Worm (Caenorhabditis elegans): ENCODE results near the gene C45H4.18.

DNA sequence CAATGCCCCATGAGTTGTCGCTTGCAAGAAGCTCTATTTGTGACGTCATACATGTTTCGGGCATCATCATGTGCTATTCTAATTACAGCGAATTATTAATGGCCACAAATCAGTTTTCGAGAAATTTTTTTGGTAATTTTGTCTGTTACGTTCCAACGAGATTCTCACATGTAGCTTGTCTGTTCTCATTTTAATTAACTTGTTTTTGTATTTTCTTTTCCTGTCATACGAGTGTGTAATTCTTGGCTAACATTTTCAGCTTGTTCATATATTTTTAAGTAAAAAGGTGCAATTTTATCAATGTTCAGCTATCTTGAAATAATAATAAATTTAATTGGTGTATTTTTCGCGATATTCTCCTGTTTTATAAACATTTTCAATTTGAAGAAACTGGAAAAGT is 20.1 kb upstream of the C45H4.18 start, which contains the start of gene srbc-21:
- no peak for TF ChIP-seq ceh-9 (tag; optimal IDR thresholded peaks at IDR 0.05)
- TF ChIP-seq nhr-23 (tag; optimal IDR thresholded peaks at IDR 0.05): no peak
- TF ChIP-seq nhr-12 (tag; optimal IDR thresholded peaks at IDR 0.05): no peak
- TF ChIP-seq pha-4 (tag; optimal IDR thresholded peaks at IDR 0.05): no peak
- TF ChIP-seq ama-1 (optimal IDR thresholded peaks at IDR 0.05): no peak
- TF ChIP-seq elt-3 (tag; optimal IDR thresholded peaks at IDR 0.05): no peak
- no peak for TF ChIP-seq nhr-77 (tag; optimal IDR thresholded peaks at IDR 0.05)
- no peak for TF ChIP-seq nhr-67 (tag; optimal IDR thresholded peaks at IDR 0.05)
- TF ChIP-seq egl-27 (tag; optimal IDR thresholded peaks at IDR 0.05): no peak
- no peak for TF ChIP-seq fkh-2 (tag; optimal IDR thresholded peaks at IDR 0.05)
- no peak for TF ChIP-seq fkh-10 (GFP tag; optimal IDR thresholded peaks at IDR 0.05)

Data from whole organism, L3 larva.